Fruit fly (Drosophila melanogaster) whole organism, wandering third instar larva: Measurements from ENCODE around the gene SK.
A peak's percentile ranks its signal among the peaks of the same experiment; 100 is the strongest.

ENCODE experiments used
- Abd-B ChIP-seq: fragments of >200 bp; optimal IDR thresholded peaks from 2 replicates; lab custom pipeline; 2017; ENCODE audit warnings: missing biosample characterization, missing genetic modification characterization
- CG9705 ChIP-seq: fragments of 200-800 bp; sonication (Bioruptor generic); optimal IDR thresholded peaks from 2 replicates; lab custom pipeline; 2018; ENCODE audit warnings: missing biosample characterization, mild to moderate bottlenecking, missing genetic modification characterization
- Dfd ChIP-seq: fragments of >200 bp; optimal IDR thresholded peaks from 2 replicates; lab custom pipeline; 2017; ENCODE audit warnings: missing biosample characterization, missing genetic modification characterization
- Dif ChIP-seq: fragments of 200-275, 200-300 bp; sonication (Bioruptor generic); optimal IDR thresholded peaks from 2 replicates; lab custom pipeline; 2018; ENCODE audit warnings: missing biosample characterization, missing genetic modification characterization; ENCODE audit not compliant: partially characterized antibody
- GATAd ChIP-seq: sonication (Bioruptor generic); optimal IDR thresholded peaks from 2 replicates; lab custom pipeline; 2016; ENCODE audit warnings: missing biosample characterization, missing genetic modification characterization
- HLH106 ChIP-seq: fragments of 200-800 bp; optimal IDR thresholded peaks from 3 replicates; lab custom pipeline; 2019; ENCODE audit warnings: missing biosample characterization, mild to moderate bottlenecking, missing genetic modification characterization, moderate library complexity
- Hnf4 ChIP-seq: fragments of 200-800 bp; sonication (Bioruptor generic); optimal IDR thresholded peaks from 2 replicates; lab custom pipeline; 2016; ENCODE audit warnings: missing biosample characterization, mild to moderate bottlenecking, missing genetic modification characterization
- Hr78 ChIP-seq: fragments of >200 bp; optimal IDR thresholded peaks from 2 replicates; lab custom pipeline; 2017; ENCODE audit warnings: missing biosample characterization, missing genetic modification characterization
- Hr83 ChIP-seq: fragments of 200-300 bp; sonication (Bioruptor generic); optimal IDR thresholded peaks from 2 replicates; lab custom pipeline; 2016; ENCODE audit warnings: missing biosample characterization, mild to moderate bottlenecking, missing genetic modification characterization, moderate library complexity; ENCODE audit not compliant: poor library complexity, severe bottlenecking
- N ChIP-seq: fragments of >200 bp; optimal IDR thresholded peaks from 2 replicates; lab custom pipeline; 2018; ENCODE audit warnings: missing biosample characterization, missing external identifiers, missing genetic modification characterization
- OdsH ChIP-seq: fragments of 200-800 bp; sonication (Bioruptor generic); optimal IDR thresholded peaks from 2 replicates; lab custom pipeline; 2016; ENCODE audit warnings: missing biosample characterization, mild to moderate bottlenecking, missing genetic modification characterization
- Rel ChIP-seq, 2 experiments: fragments of 200-800 bp; sonication (Bioruptor generic) in 1 of 2; optimal IDR thresholded peaks; 2 replicates in 1 of 2; 3 replicates in 1 of 2; lab custom pipeline; 2016 to 2019; ENCODE audit warnings: mild to moderate bottlenecking in 2 of 2, missing biosample characterization in 2 of 2, missing genetic modification characterization in 2 of 2, moderate library complexity in 1 of 2
- Sp1 ChIP-seq: fragments of 200-800 bp; sonication (Bioruptor generic); optimal IDR thresholded peaks from 3 replicates; lab custom pipeline; 2019; ENCODE audit warnings: missing biosample characterization, mild to moderate bottlenecking, missing genetic modification characterization, moderate library complexity
- Vsx2 ChIP-seq: fragments of 200-300, 225-300 bp; sonication (Bioruptor generic); optimal IDR thresholded peaks from 2 replicates; lab custom pipeline; 2018; ENCODE audit warnings: missing biosample characterization, missing genetic modification characterization; ENCODE audit not compliant: partially characterized antibody
- br ChIP-seq: fragments of 200-800 bp; sonication (Bioruptor generic); optimal IDR thresholded peaks from 2 replicates; lab custom pipeline; 2016; ENCODE audit warnings: missing biosample characterization, missing genetic modification characterization
- brk ChIP-seq: fragments of 200-800 bp; sonication (Bioruptor generic); optimal IDR thresholded peaks from 2 replicates; lab custom pipeline; 2016; ENCODE audit warnings: missing biosample characterization, mild to moderate bottlenecking, missing genetic modification characterization
- dl ChIP-seq, 2 experiments: fragments of 175-275, 200-275 bp in 1 of 2; fragments of 200-275 bp in 1 of 2; sonication (Bioruptor generic); optimal IDR thresholded peaks; lab custom pipeline; 2018; ENCODE audit warnings: mild to moderate bottlenecking in 2 of 2, missing biosample characterization in 2 of 2, missing genetic modification characterization in 2 of 2, moderate library complexity in 2 of 2; ENCODE audit not compliant: partially characterized antibody in 2 of 2, insufficient read depth in 1 of 2
- dmrt93B ChIP-seq: fragments of 200-800 bp; sonication (Bioruptor generic); optimal IDR thresholded peaks from 2 replicates; lab custom pipeline; 2018; ENCODE audit warnings: missing biosample characterization, mild to moderate bottlenecking, missing genetic modification characterization
- dsf ChIP-seq: sonication (Bioruptor generic); optimal IDR thresholded peaks from 2 replicates; lab custom pipeline; 2016; ENCODE audit warnings: missing biosample characterization, missing genetic modification characterization, borderline replicate concordance
- ey ChIP-seq: fragments of 200-800 bp; sonication (Bioruptor generic); optimal IDR thresholded peaks from 2 replicates; lab custom pipeline; 2016; ENCODE audit warnings: missing biosample characterization, missing genetic modification characterization
- foxo ChIP-seq, 2 experiments: fragments of 200-800 bp; sonication (Bioruptor generic); optimal IDR thresholded peaks; 2 replicates in 1 of 2; 3 replicates in 1 of 2; lab custom pipeline; 2016 to 2017; ENCODE audit warnings: missing biosample characterization in 2 of 2, missing genetic modification characterization in 2 of 2
- fru ChIP-seq: fragments of 200-800 bp; sonication (Bioruptor generic); optimal IDR thresholded peaks from 3 replicates; lab custom pipeline; 2016; ENCODE audit warnings: missing biosample characterization, mild to moderate bottlenecking, missing genetic modification characterization
- h ChIP-seq: fragments of 200-800 bp; sonication (Bioruptor generic); optimal IDR thresholded peaks from 3 replicates; lab custom pipeline; 2016; ENCODE audit warnings: missing biosample characterization, mild to moderate bottlenecking, missing genetic modification characterization
- jim ChIP-seq: fragments of 175-275, 200-325 bp; sonication (Bioruptor generic); optimal IDR thresholded peaks from 2 replicates; lab custom pipeline; 2016; ENCODE audit warnings: missing biosample characterization, mild to moderate bottlenecking, missing genetic modification characterization
- lola ChIP-seq: fragments of >200 bp; optimal IDR thresholded peaks from 2 replicates; lab custom pipeline; 2017; ENCODE audit warnings: missing biosample characterization, missing genetic modification characterization
- pan ChIP-seq: fragments of >200 bp; optimal IDR thresholded peaks from 2 replicates; lab custom pipeline; 2017
- psq ChIP-seq: fragments of 200-800 bp; sonication (Bioruptor generic); optimal IDR thresholded peaks from 3 replicates; lab custom pipeline; 2017; ENCODE audit warnings: missing biosample characterization, mild to moderate bottlenecking, missing genetic modification characterization, moderate library complexity
- rgr ChIP-seq: fragments of 200-800 bp; sonication (Bioruptor generic); optimal IDR thresholded peaks from 3 replicates; lab custom pipeline; 2016; ENCODE audit warnings: missing biosample characterization, mild to moderate bottlenecking, missing genetic modification characterization
- sage ChIP-seq: fragments of 200-800 bp; sonication (Bioruptor generic); optimal IDR thresholded peaks from 2 replicates; lab custom pipeline; 2016; ENCODE audit warnings: missing biosample characterization, mild to moderate bottlenecking, missing genetic modification characterization
- tai ChIP-seq: sonication (Bioruptor generic); optimal IDR thresholded peaks from 2 replicates; lab custom pipeline; 2016; ENCODE audit warnings: missing biosample characterization, missing genetic modification characterization
- usp ChIP-seq: fragments of >200 bp; optimal IDR thresholded peaks from 2 replicates; lab custom pipeline; 2017; ENCODE audit warnings: missing biosample characterization, missing genetic modification characterization
- woc ChIP-seq: sonication (Bioruptor generic); optimal IDR thresholded peaks from 2 replicates; lab custom pipeline; 2016; ENCODE audit warnings: missing biosample characterization, mild to moderate bottlenecking, missing genetic modification characterization

Gene SK

DNA sequence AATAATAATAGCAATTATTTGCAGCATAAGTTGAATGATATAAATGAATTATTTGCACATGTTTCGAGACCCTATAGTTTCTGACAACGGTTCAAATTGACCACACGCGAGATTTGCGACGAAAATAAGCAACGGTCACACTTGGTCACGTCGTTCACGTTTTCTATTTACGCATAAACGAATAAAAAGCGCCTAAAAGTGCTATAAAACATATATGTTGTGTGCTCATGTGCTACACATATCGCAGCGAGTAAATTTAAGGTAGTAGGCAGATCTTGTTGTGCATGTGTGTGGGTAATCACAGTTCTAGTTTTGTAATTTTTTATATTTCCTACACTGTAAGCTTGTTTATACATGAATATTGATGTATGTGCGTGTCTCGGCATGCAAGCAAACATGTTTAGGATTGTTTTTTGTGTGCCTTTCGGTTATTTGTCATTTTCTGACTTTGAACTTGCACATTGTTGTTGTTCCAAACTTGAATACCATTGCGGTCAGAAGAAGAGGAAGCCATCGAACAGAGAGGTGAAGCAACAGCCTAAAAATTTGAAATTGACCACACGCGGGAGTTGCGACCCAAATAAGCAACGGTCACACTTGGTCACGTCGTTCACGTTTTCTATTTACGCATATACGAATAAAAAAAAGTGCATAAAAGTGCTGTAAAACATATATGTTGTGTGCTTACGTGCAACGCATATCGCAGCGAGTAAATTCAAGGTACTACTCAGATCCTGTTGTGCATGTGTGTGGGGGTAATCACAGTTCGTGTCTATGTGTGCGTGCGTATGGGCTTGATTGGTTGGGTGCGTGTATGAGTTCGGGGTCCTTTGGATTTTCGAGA is 81.6 kb downstream of the SK start, which contains the start of gene Usp16-45:
Gene Usp16-45, plus strand, starts transcription at position 127 of the 844 bp plus-strand sequence.
- TF ChIP-seq sage, result no peak
- no peak for TF ChIP-seq Rel (GFP tag; optimal IDR thresholded peaks at IDR 0.05; lab: Kevin White, UChicago)
- TF ChIP-seq Rel (tag; optimal IDR thresholded peaks at IDR 0.05; lab: Kevin White, UChicago), result peak; percentile 75
- no peak for TF ChIP-seq HLH106
- no peak for TF ChIP-seq brk
- TF ChIP-seq dl (GFP tag; optimal IDR thresholded peaks at IDR 0.05; lab: Kevin White, UChicago; ENCODE audit: insufficient read depth in 1 of 2, partially characterized antibody in 2 of 2), result no peak
- peak; percentile 22 for TF ChIP-seq psq
- TF ChIP-seq, all 38 proteins: peak for 2

DNA sequence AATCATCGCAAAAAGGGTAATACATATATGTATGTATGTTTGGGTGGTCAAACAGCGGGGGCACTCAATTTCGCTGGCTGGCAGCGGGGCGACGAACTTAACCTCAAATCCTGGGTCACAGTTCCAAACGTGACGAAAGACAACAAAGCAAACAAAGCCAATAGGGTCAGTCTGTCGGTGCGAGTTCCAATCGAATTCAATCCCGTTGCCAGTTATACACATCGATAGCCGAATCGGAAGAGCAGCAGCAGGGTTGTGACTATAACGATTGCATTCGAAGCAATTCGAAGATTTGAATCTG is 82.2 kb downstream of the SK start:
- TF ChIP-seq woc (GFP tag; lab: Kevin White, UChicago) (no peak), GATAd (no peak), psq (no peak), br (GFP tag; lab: Kevin White, UChicago) (no peak)

DNA sequence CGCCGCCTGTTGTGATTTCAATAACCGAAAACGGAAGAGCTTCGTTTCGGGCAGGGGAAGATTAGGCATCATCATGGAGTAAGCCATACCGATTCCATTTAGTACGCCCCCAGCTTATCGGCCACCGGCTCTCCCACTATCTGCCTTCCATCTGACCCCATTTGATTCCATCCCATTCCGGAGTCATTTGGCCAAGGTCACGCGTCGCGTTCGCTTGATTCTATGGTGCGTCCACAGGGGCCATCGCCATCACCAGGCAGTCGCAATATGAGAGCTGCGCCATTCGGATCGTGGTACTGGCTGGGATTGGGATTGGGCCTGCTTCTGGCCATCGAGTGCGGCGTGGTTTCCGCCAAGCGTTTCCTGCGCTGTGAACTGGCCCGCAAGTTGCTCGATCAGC is 87.2 kb downstream of the SK start, which contains the start of gene CG16756:
Gene CG16756, plus strand, starts transcription at position 257 of the 400 bp plus-strand sequence.
- TF ChIP-seq Abd-B (GFP tag; lab: Kevin White, UChicago), result no peak

DNA sequence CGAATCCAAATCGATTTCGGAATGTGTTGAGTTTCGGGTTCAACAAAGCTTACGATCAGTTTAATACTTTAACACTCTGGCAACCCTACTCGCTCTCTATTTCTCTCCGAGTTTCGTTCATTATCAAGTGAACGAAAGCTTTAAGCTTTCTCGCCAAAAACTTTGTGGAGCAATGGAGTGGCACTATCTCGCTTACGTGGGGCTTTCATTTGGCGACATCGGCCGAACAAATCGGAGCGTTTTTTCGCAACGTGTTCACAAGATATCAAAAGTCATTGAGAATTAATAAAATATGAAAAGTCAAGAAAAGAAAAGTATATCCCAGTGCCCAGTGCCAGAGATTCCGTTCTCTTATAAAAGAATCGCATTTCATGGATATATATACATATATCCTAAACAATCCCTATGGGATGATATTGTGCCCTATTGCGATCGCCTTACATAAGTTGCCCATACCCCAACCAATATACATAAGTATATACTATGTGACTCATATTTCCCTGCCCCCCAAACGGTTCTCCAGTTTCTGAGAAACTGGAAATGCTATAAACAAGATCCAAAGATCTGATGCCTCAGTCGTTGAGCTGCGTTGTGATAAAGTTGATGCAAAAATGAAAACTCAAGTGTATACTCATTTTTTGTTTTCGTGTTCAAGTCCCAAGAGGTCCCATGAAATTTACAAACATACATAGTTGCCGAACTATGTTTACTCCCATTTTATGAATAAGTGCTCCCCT is 88.5 kb downstream of the SK start:
- TF ChIP-seq pan (lab: Kevin White, UChicago), result no peak
- TF ChIP-seq brk, result no peak
- TF ChIP-seq foxo (GFP tag; optimal IDR thresholded peaks at IDR 0.05; lab: Kevin White, UChicago), result no peak
- TF ChIP-seq lola (GFP tag; lab: Kevin White, UChicago), result no peak
- peak; percentile 22 for TF ChIP-seq Sp1 (GFP tag; lab: Kevin White, UChicago)
- no peak for TF ChIP-seq Dfd (GFP tag; lab: Kevin White, UChicago)
- TF ChIP-seq Dif (GFP tag; lab: Kevin White, UChicago), result no peak
- TF ChIP-seq dmrt93B (GFP tag; lab: Kevin White, UChicago), result no peak
- TF ChIP-seq Hr83 (GFP tag; lab: Kevin White, UChicago), result no peak
- no peak for TF ChIP-seq Hr78
- TF ChIP-seq br (GFP tag; lab: Kevin White, UChicago), result no peak
- peak; percentile 17 for TF ChIP-seq fru (GFP tag; lab: Kevin White, UChicago)
- no peak for TF ChIP-seq ey (GFP tag; lab: Kevin White, UChicago)
- no peak for TF ChIP-seq CG9705
- TF ChIP-seq psq, result no peak
- TF ChIP-seq N (GFP tag; lab: Kevin White, UChicago), result no peak
- TF ChIP-seq Hnf4 (GFP tag; lab: Kevin White, UChicago), result no peak
- peak; percentile 18 for TF ChIP-seq rgr (GFP tag; lab: Kevin White, UChicago)
- TF ChIP-seq h (GFP tag; lab: Kevin White, UChicago), result peak; percentile 8
- no peak for TF ChIP-seq tai
- no peak for TF ChIP-seq Rel (GFP tag; optimal IDR thresholded peaks at IDR 0.05; lab: Kevin White, UChicago)
- TF ChIP-seq Rel (tag; optimal IDR thresholded peaks at IDR 0.05; lab: Kevin White, UChicago), result peak; percentile 57
- TF ChIP-seq jim (GFP tag; lab: Kevin White, UChicago), result no peak
- TF ChIP-seq Vsx2 (GFP tag; lab: Kevin White, UChicago), result no peak
- TF ChIP-seq dl (GFP tag; optimal IDR thresholded peaks at IDR 0.05; lab: Kevin White, UChicago; ENCODE audit: insufficient read depth in 1 of 2, partially characterized antibody in 2 of 2), result peak in 1 of 2 experiments; percentile 37
- no peak for TF ChIP-seq OdsH
- peak; percentile 15 for TF ChIP-seq sage
- TF ChIP-seq dsf (GFP tag; lab: Kevin White, UChicago), result no peak
- TF ChIP-seq usp, result no peak
- no peak for TF ChIP-seq GATAd
- no peak for TF ChIP-seq Abd-B (GFP tag; lab: Kevin White, UChicago)
- TF ChIP-seq HLH106, result no peak
- no peak for TF ChIP-seq woc (GFP tag; lab: Kevin White, UChicago)
